Worm (Caenorhabditis elegans) whole organism, L3 larva: ENCODE results near the gene rps-4.

Experiments
- R02D3.7 ChIP-seq: fragments of 150-350 bp; optimal IDR thresholded peaks from 2 replicates; lab custom pipeline; 2014; ENCODE audit warnings: missing biosample characterization, missing genetic modification characterization
- ZK546.5 ChIP-seq: sonication (generic microtip); optimal IDR thresholded peaks from 2 replicates; lab custom pipeline; 2017; ENCODE audit warnings: missing biosample characterization, missing genetic modification characterization
- aly-2 ChIP-seq: fragments of 150-350 bp; optimal IDR thresholded peaks from 2 replicates; lab custom pipeline; 2014; ENCODE audit warnings: missing biosample characterization, missing genetic modification characterization
- ama-1 ChIP-seq: fragments of 150-350 bp; optimal IDR thresholded peaks from 2 replicates; lab custom pipeline; 2018
- ceh-28 ChIP-seq: fragments of 150-350 bp; optimal IDR thresholded peaks from 2 replicates; lab custom pipeline; 2014; ENCODE audit warnings: missing biosample characterization, missing genetic modification reagents, missing genetic modification characterization
- ceh-82 ChIP-seq: fragments of 150-350 bp; optimal IDR thresholded peaks from 2 replicates; lab custom pipeline; 2014; ENCODE audit warnings: missing biosample characterization, missing genetic modification characterization
- ceh-9 ChIP-seq: sonication (generic microtip); optimal IDR thresholded peaks from 2 replicates; lab custom pipeline; 2018; ENCODE audit warnings: missing biosample characterization, missing genetic modification characterization
- egl-27 ChIP-seq: sonication (generic microtip); optimal IDR thresholded peaks from 4 replicates; lab custom pipeline; 2017; ENCODE audit warnings: missing biosample characterization, missing genetic modification reagents, missing genetic modification characterization
- egl-5 ChIP-seq: fragments of 150-350 bp; optimal IDR thresholded peaks from 2 replicates; lab custom pipeline; 2017; ENCODE audit warnings: missing biosample characterization, missing genetic modification reagents, missing genetic modification characterization, inconsistent platforms
- elt-1 ChIP-seq: fragments of 150-350 bp; optimal IDR thresholded peaks from 2 replicates; lab custom pipeline; 2014; ENCODE audit warnings: missing biosample characterization, missing genetic modification characterization
- elt-2 ChIP-seq: sonication (generic microtip); optimal IDR thresholded peaks from 2 replicates; lab custom pipeline; 2016; ENCODE audit warnings: missing genetic modification reagents, mild to moderate bottlenecking, missing genetic modification characterization, missing compliant biosample characterization
- eor-1 ChIP-seq, 2 experiments: fragments of 150-350 bp; optimal IDR thresholded peaks; 2 replicates each; lab custom pipeline; 2014 to 2018; ENCODE audit warnings: missing biosample characterization in 2 of 2, missing genetic modification characterization in 2 of 2
- fkh-10 ChIP-seq: sonication (generic microtip); optimal IDR thresholded peaks from 2 replicates; lab custom pipeline; 2017; ENCODE audit warnings: missing biosample characterization, missing genetic modification reagents, missing genetic modification characterization
- hmg-11 ChIP-seq: sonication (generic microtip); optimal IDR thresholded peaks from 2 replicates; lab custom pipeline; 2016; ENCODE audit warnings: missing genetic modification characterization, missing compliant biosample characterization
- jun-1 ChIP-seq: fragments of 150-350 bp; optimal IDR thresholded peaks from 2 replicates; lab custom pipeline; 2014; ENCODE audit warnings: missing biosample characterization, missing genetic modification reagents, missing genetic modification characterization
- lin-15B ChIP-seq: fragments of 150-350 bp; optimal IDR thresholded peaks from 2 replicates; lab custom pipeline; 2014; ENCODE audit warnings: missing biosample characterization, missing genetic modification characterization
- lin-39 ChIP-seq: fragments of 150-350 bp; optimal IDR thresholded peaks from 2 replicates; lab custom pipeline; 2018; ENCODE audit warnings: missing biosample characterization, missing genetic modification reagents, missing genetic modification characterization
- lsy-12 ChIP-seq: sonication (generic microtip); optimal IDR thresholded peaks from 2 replicates; lab custom pipeline; 2016; ENCODE audit warnings: mild to moderate bottlenecking, missing genetic modification characterization, missing compliant biosample characterization
- mdl-1 ChIP-seq: fragments of 150-350 bp; optimal IDR thresholded peaks from 2 replicates; lab custom pipeline; 2014; ENCODE audit warnings: missing biosample characterization, missing genetic modification characterization
- nfya-1 ChIP-seq: sonication (generic microtip); optimal IDR thresholded peaks from 2 replicates; lab custom pipeline; 2017; ENCODE audit warnings: missing genetic modification characterization, mild to moderate bottlenecking, missing compliant biosample characterization, antibody characterized with exemption, moderate library complexity; ENCODE audit not compliant: insufficient read depth
- nhr-12 ChIP-seq: fragments of 150-350 bp; optimal IDR thresholded peaks from 2 replicates; lab custom pipeline; 2014; ENCODE audit warnings: missing biosample characterization, missing genetic modification characterization
- nhr-23 ChIP-seq: fragments of 150-350 bp; optimal IDR thresholded peaks from 2 replicates; lab custom pipeline; 2014; ENCODE audit warnings: missing biosample characterization, missing genetic modification reagents, missing genetic modification characterization
- nhr-25 ChIP-seq: sonication (generic microtip); optimal IDR thresholded peaks from 2 replicates; lab custom pipeline; 2017; ENCODE audit warnings: missing biosample characterization, missing genetic modification characterization
- nhr-43 ChIP-seq: sonication (generic microtip); optimal IDR thresholded peaks from 2 replicates; lab custom pipeline; 2016; ENCODE audit warnings: mild to moderate bottlenecking, missing genetic modification characterization, missing compliant biosample characterization; ENCODE audit not compliant: poor library complexity, severe bottlenecking
- nhr-76 ChIP-seq: fragments of 150-350 bp; sonication (generic microtip); optimal IDR thresholded peaks from 5 replicates; lab custom pipeline; 2014; ENCODE audit warnings: missing biosample characterization, missing genetic modification characterization
- nhr-77 ChIP-seq: fragments of 150-350 bp; optimal IDR thresholded peaks from 2 replicates; lab custom pipeline; 2014; ENCODE audit warnings: missing biosample characterization, missing genetic modification characterization
- pha-4 ChIP-seq: fragments of 150-350 bp; optimal IDR thresholded peaks from 2 replicates; lab custom pipeline; 2014; ENCODE audit warnings: missing biosample characterization, missing genetic modification reagents, missing genetic modification characterization
- pqm-1 ChIP-seq: fragments of 150-350 bp; optimal IDR thresholded peaks from 2 replicates; lab custom pipeline; 2017; ENCODE audit warnings: missing biosample characterization, missing genetic modification characterization, inconsistent platforms
- skn-1 ChIP-seq: fragments of 150-350 bp; optimal IDR thresholded peaks from 2 replicates; lab custom pipeline; 2014; ENCODE audit warnings: missing biosample characterization, missing genetic modification characterization
- snpc-4 ChIP-seq: fragments of 150-350 bp; optimal IDR thresholded peaks from 2 replicates; lab custom pipeline; 2014; ENCODE audit warnings: missing biosample characterization, missing genetic modification characterization
- tbx-2 ChIP-seq: sonication (generic microtip); optimal IDR thresholded peaks from 2 replicates; lab custom pipeline; 2016; ENCODE audit warnings: mild to moderate bottlenecking, missing genetic modification characterization, missing compliant biosample characterization
- unc-39 ChIP-seq: sonication (generic microtip); optimal IDR thresholded peaks from 4 replicates; lab custom pipeline; 2017; ENCODE audit warnings: missing biosample characterization, missing genetic modification characterization
- unc-62 ChIP-seq: fragments of 150-350 bp; sonication (generic microtip); optimal IDR thresholded peaks from 4 replicates; lab custom pipeline; 2014; ENCODE audit warnings: missing biosample characterization, missing genetic modification reagents, missing genetic modification characterization
- zag-1 ChIP-seq: fragments of 150-350 bp; optimal IDR thresholded peaks from 2 replicates; lab custom pipeline; 2014; ENCODE audit warnings: missing biosample characterization, missing genetic modification characterization
- ztf-11 ChIP-seq: fragments of 150-350 bp; optimal IDR thresholded peaks from 2 replicates; lab custom pipeline; 2014; ENCODE audit warnings: missing biosample characterization, missing genetic modification characterization
- ztf-4 ChIP-seq: fragments of 150-350 bp; optimal IDR thresholded peaks from 2 replicates; lab custom pipeline; 2014; ENCODE audit warnings: missing biosample characterization, missing genetic modification characterization

rps-4 gene

ce11 chrIV:7046641-7047361 is 37.7 kb downstream of the rps-4 start (continued):
- TF ChIP-seq tbx-2 (tag; lab: Kevin White, UChicago) (no peak), elt-2 (tag; lab: Kevin White, UChicago) (peak; percentile 39), nhr-76 (tag; lab: Kevin White, UChicago) (no peak), unc-62 (GFP tag; lab: Kevin White, UChicago) (no peak), aly-2 (tag; lab: Kevin White, UChicago) (no peak)

ce11 chrIV:7045362-7045936 is 39.0 kb downstream of the rps-4 start:
- TF ChIP-seq lsy-12 (no peak), pqm-1 (tag; lab: Kevin White, UChicago) (peak; percentile 24), skn-1 (peak; percentile 34), elt-2 (tag; lab: Kevin White, UChicago) (peak; percentile 59)

DNA sequence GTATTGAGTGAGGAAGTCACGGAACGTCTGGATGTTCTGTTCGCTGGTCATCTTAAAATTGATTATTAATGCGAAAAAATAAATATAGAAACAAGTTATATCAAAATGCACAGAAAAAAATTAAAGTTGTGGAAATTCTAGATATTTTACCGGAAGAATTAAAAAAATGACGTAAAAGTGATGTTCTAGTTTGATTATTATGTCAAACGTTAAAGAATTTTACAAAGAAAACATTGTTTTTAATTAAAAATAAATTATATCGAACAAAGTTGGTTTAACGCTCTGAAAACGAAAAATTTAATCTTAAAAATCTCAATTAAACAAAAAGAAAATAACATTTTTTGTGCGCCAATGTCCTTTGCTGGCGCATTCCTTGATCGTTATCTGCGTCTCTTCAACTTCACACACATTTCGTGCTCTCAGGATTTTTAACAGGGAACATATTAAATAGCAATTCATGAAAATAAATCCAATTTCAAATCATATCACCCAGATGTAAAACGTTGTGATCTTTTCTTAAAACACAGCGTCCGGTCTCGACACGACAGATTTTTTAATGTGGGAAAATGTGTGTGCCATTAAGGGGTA is 39.8 kb downstream of the rps-4 start, which contains the start of gene tin-9.1:
Gene tin-9.1 (minus strand): TSS at position 51 of the 588 bp plus-strand sequence.
- TF ChIP-seq nhr-25 (peak; percentile 55), aly-2 (tag; lab: Kevin White, UChicago) (no peak), fkh-10 (GFP tag; lab: Kevin White, UChicago) (no peak), ztf-11 (no peak), egl-5 (tag; lab: Kevin White, UChicago) (no peak), ama-1 (lab: Kevin White, UChicago) (no peak), eor-1 (tag; optimal IDR thresholded peaks at IDR 0.05; lab: Kevin White, UChicago) (no peak), ceh-9 (tag; lab: Kevin White, UChicago) (no peak), nhr-12 (no peak), elt-1 (tag; lab: Kevin White, UChicago) (peak; percentile 19), unc-62 (GFP tag; lab: Kevin White, UChicago) (no peak), ztf-4 (tag; lab: Kevin White, UChicago) (no peak), ZK546.5 (tag; lab: Kevin White, UChicago) (no peak), egl-27 (tag; lab: Kevin White, UChicago) (no peak), lsy-12 (no peak), nhr-43 (tag; lab: Kevin White, UChicago) (peak; percentile 35), zag-1 (tag; lab: Kevin White, UChicago) (no peak), nhr-77 (tag; lab: Kevin White, UChicago) (no peak), lin-39 (no peak), snpc-4 (tag; lab: Kevin White, UChicago) (peak; percentile 88), R02D3.7 (tag; lab: Kevin White, UChicago) (peak; percentile 2), tbx-2 (tag; lab: Kevin White, UChicago) (peak; percentile 35), ceh-28 (tag; lab: Kevin White, UChicago) (peak; percentile 35), lin-15B (peak; percentile 76), hmg-11 (peak; percentile 40), nfya-1 (tag; lab: Kevin White, UChicago) (peak; percentile 84), mdl-1 (tag; lab: Kevin White, UChicago) (no peak), ceh-82 (tag; lab: Kevin White, UChicago) (no peak), unc-39 (no peak), elt-2 (tag; lab: Kevin White, UChicago) (peak; percentile 34), pqm-1 (tag; lab: Kevin White, UChicago) (peak; percentile 11), nhr-23 (peak; percentile 80), jun-1 (tag; lab: Kevin White, UChicago) (peak; percentile 47), pha-4 (tag; lab: Kevin White, UChicago) (peak; percentile 89)
- TF ChIP-seq, all 47 proteins: peak for 15
